Fruit fly (Drosophila melanogaster) whole organism, embryonic: ENCODE data around the gene Rad17.

Source experiments
- Antp ChIP-seq: fragments of 200-800 bp; sonication (Bioruptor generic); optimal IDR thresholded peaks from 3 replicates; lab custom pipeline; 2016; ENCODE audit warnings: missing biosample characterization, missing genetic modification characterization
- CG10147 ChIP-seq: fragments of 200-800 bp; sonication (Bioruptor generic); optimal IDR thresholded peaks from 2 replicates; lab custom pipeline; 2019; ENCODE audit warnings: missing biosample characterization, mild to moderate bottlenecking, missing genetic modification characterization, moderate library complexity
- CG12942 ChIP-seq: fragments of 200-800 bp; sonication (Bioruptor generic); optimal IDR thresholded peaks from 3 replicates; lab custom pipeline; 2016; ENCODE audit warnings: missing biosample characterization, missing genetic modification characterization
- CG14014 ChIP-seq: fragments of 200-800 bp; sonication (Bioruptor generic); IDR thresholded peaks from 2 replicates; pipeline ENCODE4 v1.3.6; 2022; ENCODE audit warnings: missing biosample characterization, missing genetic modification characterization
- CG14860 ChIP-seq: fragments of 200-800 bp; sonication (Bioruptor generic); IDR thresholded peaks from 3 replicates; pipeline ENCODE4 v1.3.6; 2022; ENCODE audit warnings: missing biosample characterization, missing genetic modification characterization; ENCODE audit not compliant: partially characterized antibody
- CG1647 ChIP-seq: fragments of 200-800 bp; sonication (Bioruptor generic); optimal IDR thresholded peaks from 3 replicates; lab custom pipeline; 2016; ENCODE audit warnings: missing biosample characterization, missing genetic modification characterization
- CG16813 ChIP-seq: fragments of 200-800 bp; sonication (Bioruptor generic); IDR thresholded peaks from 3 replicates; pipeline ENCODE4 v1.3.6; 2022; ENCODE audit warnings: missing biosample characterization, missing genetic modification characterization; ENCODE audit not compliant: partially characterized antibody
- CG16863 ChIP-seq: fragments of 200-800 bp; sonication (Bioruptor generic); optimal IDR thresholded peaks from 3 replicates; lab custom pipeline; 2016; ENCODE audit warnings: missing biosample characterization, missing genetic modification characterization
- CG17328 ChIP-seq: fragments of 200-800 bp; sonication (Bioruptor generic); IDR thresholded peaks from 2 replicates; pipeline ENCODE4 v1.3.6; 2022; ENCODE audit warnings: missing biosample characterization, missing genetic modification characterization
- CG17802 ChIP-seq: fragments of 200-800 bp; sonication (Bioruptor generic); optimal IDR thresholded peaks from 2 replicates; lab custom pipeline; 2018; ENCODE audit warnings: missing biosample characterization, mild to moderate bottlenecking, missing genetic modification characterization, moderate library complexity
- CG18764 ChIP-seq: fragments of 200-800 bp; sonication (Bioruptor generic); optimal IDR thresholded peaks from 3 replicates; lab custom pipeline; 2016; ENCODE audit warnings: missing biosample characterization, missing genetic modification characterization
- CG2120 ChIP-seq: fragments of 200-800 bp; sonication (Bioruptor generic); optimal IDR thresholded peaks from 3 replicates; lab custom pipeline; 2016; ENCODE audit warnings: missing biosample characterization, missing genetic modification characterization
- CG3995 ChIP-seq: fragments of 200-800 bp; sonication (Bioruptor generic); optimal IDR thresholded peaks from 3 replicates; lab custom pipeline; 2016; ENCODE audit warnings: missing biosample characterization, missing genetic modification characterization
- CG4424 ChIP-seq: fragments of 200-800 bp; sonication (Bioruptor generic); optimal IDR thresholded peaks from 3 replicates; lab custom pipeline; 2016; ENCODE audit warnings: missing biosample characterization, missing genetic modification characterization
- CG7786 ChIP-seq: fragments of 200-800 bp; sonication (Bioruptor generic); optimal IDR thresholded peaks from 2 replicates; lab custom pipeline; 2016; ENCODE audit warnings: missing biosample characterization, missing genetic modification characterization
- CG7839 ChIP-seq: fragments of 200-800 bp; sonication (Bioruptor generic); optimal IDR thresholded peaks from 3 replicates; lab custom pipeline; 2018; ENCODE audit warnings: missing biosample characterization, mild to moderate bottlenecking, missing genetic modification characterization, moderate library complexity
- CG8359 ChIP-seq: fragments of 200-800 bp; sonication (Bioruptor generic); optimal IDR thresholded peaks from 2 replicates; lab custom pipeline; 2017; ENCODE audit warnings: missing biosample characterization, mild to moderate bottlenecking, missing genetic modification characterization, borderline replicate concordance
- CG9437 ChIP-seq: fragments of 200-800 bp; sonication (Bioruptor generic); optimal IDR thresholded peaks from 2 replicates; lab custom pipeline; 2018; ENCODE audit warnings: missing biosample characterization, mild to moderate bottlenecking, missing genetic modification characterization
- D ChIP-seq, 2 experiments: fragments of 200-800 bp in 1 of 2; fragments of >200 bp in 1 of 2; sonication (Bioruptor generic) in 1 of 2; optimal IDR thresholded peaks; 2 replicates in 1 of 2; 3 replicates in 1 of 2; lab custom pipeline; 2017; ENCODE audit warnings: mild to moderate bottlenecking in 1 of 2, missing biosample characterization in 1 of 2, missing genetic modification characterization in 1 of 2, missing genetic modification reagents in 1 of 2
- D19B ChIP-seq: fragments of 200-800 bp; sonication (Bioruptor generic); optimal IDR thresholded peaks from 2 replicates; lab custom pipeline; 2017; ENCODE audit warnings: missing biosample characterization, mild to moderate bottlenecking, missing genetic modification characterization
- Drgx ChIP-seq: fragments of 200-800 bp; sonication (Bioruptor generic); IDR thresholded peaks from 2 replicates; pipeline ENCODE4 v1.3.6; 2022; ENCODE audit warnings: missing biosample characterization, missing genetic modification characterization
- Elba2 ChIP-seq: fragments of 200-800 bp; sonication (Bioruptor generic); optimal IDR thresholded peaks from 3 replicates; lab custom pipeline; 2016; ENCODE audit warnings: missing biosample characterization, missing genetic modification characterization
- HLH4C ChIP-seq: fragments of 200-800 bp; sonication (Bioruptor generic); IDR thresholded peaks from 3 replicates; pipeline ENCODE4 v1.3.6; 2022; ENCODE audit warnings: missing biosample characterization, missing genetic modification characterization; ENCODE audit not compliant: partially characterized antibody
- Hmr ChIP-seq: fragments of 200-800 bp; sonication (Bioruptor generic); optimal IDR thresholded peaks from 3 replicates; lab custom pipeline; 2017; ENCODE audit warnings: mild to moderate bottlenecking, missing biosample characterization, missing genetic modification reagents, missing genetic modification characterization
- Med ChIP-seq: fragments of 200-800 bp; sonication (Bioruptor generic); peaks from one replicate; lab custom pipeline; 2016; ENCODE audit warnings: missing biosample characterization, missing genetic modification characterization, mild to moderate bottlenecking, inconsistent platforms, moderate library complexity
- Nf-YA ChIP-seq: fragments of 200-800 bp; sonication (Bioruptor generic); IDR thresholded peaks from 2 replicates; pipeline ENCODE4 v1.3.6; 2022; ENCODE audit warnings: missing biosample characterization, missing genetic modification characterization
- Nf-YB ChIP-seq: fragments of 200-800 bp; sonication (Bioruptor generic); optimal IDR thresholded peaks from 3 replicates; lab custom pipeline; 2019; ENCODE audit warnings: missing biosample characterization, mild to moderate bottlenecking, missing genetic modification characterization, moderate library complexity
- Nf-YC ChIP-seq: fragments of 200-800 bp; optimal IDR thresholded peaks from 3 replicates; lab custom pipeline; 2019; ENCODE audit warnings: missing biosample characterization, mild to moderate bottlenecking, missing genetic modification characterization, moderate library complexity
- Pdp1 ChIP-seq, 2 experiments: fragments of 200-800 bp; sonication (Bioruptor generic); optimal IDR thresholded peaks; 3 replicates each; lab custom pipeline; 2016; ENCODE audit warnings: missing biosample characterization in 2 of 2, missing genetic modification characterization in 2 of 2, mild to moderate bottlenecking in 1 of 2, moderate library complexity in 1 of 2
- Scr ChIP-seq: fragments of 200-800 bp; sonication (Bioruptor generic); IDR thresholded peaks from 2 replicates; pipeline ENCODE4 v1.3.6; 2022; ENCODE audit warnings: missing biosample characterization, missing genetic modification characterization; ENCODE audit not compliant: partially characterized antibody
- chinmo ChIP-seq: fragments of 200-800 bp; sonication (Bioruptor generic); IDR thresholded peaks from 4 replicates; pipeline ENCODE4 v1.3.6; 2022; ENCODE audit warnings: missing biosample characterization, missing genetic modification characterization; ENCODE audit not compliant: partially characterized antibody
- grn ChIP-seq: fragments of 200-800 bp; sonication (Bioruptor generic); optimal IDR thresholded peaks from 3 replicates; lab custom pipeline; 2017; ENCODE audit warnings: missing biosample characterization, missing genetic modification characterization
- gsb-n ChIP-seq: fragments of 200-800 bp; sonication (Bioruptor generic); optimal IDR thresholded peaks from 3 replicates; lab custom pipeline; 2018; ENCODE audit warnings: missing biosample characterization, mild to moderate bottlenecking, missing genetic modification characterization
- hb ChIP-seq: fragments of 200-800 bp; sonication (Bioruptor generic); IDR thresholded peaks from 3 replicates; pipeline ENCODE4 v1.3.6; 2022; ENCODE audit warnings: missing biosample characterization, missing genetic modification characterization; ENCODE audit not compliant: partially characterized antibody
- insv ChIP-seq, 2 experiments: fragments of 200-800 bp; sonication (Bioruptor generic); optimal IDR thresholded peaks; 3 replicates each; lab custom pipeline; 2016 to 2018; ENCODE audit warnings: missing biosample characterization in 2 of 2, missing genetic modification characterization in 2 of 2
- mld ChIP-seq: fragments of 200-800 bp; sonication (Bioruptor generic); IDR thresholded peaks from 3 replicates; pipeline ENCODE4 v1.3.6; 2022; ENCODE audit warnings: missing biosample characterization, missing genetic modification characterization; ENCODE audit not compliant: partially characterized antibody
- nerfin-2 ChIP-seq: fragments of 200-800 bp; sonication (Bioruptor generic); IDR thresholded peaks from 2 replicates; pipeline ENCODE4 v1.3.6; 2022; ENCODE audit warnings: missing biosample characterization, missing genetic modification characterization; ENCODE audit not compliant: partially characterized antibody
- sima ChIP-seq: fragments of 200-800 bp; sonication (Bioruptor generic); optimal IDR thresholded peaks from 2 replicates; lab custom pipeline; 2016; ENCODE audit warnings: missing biosample characterization, missing genetic modification characterization
- tap ChIP-seq: fragments of 200-800 bp; optimal IDR thresholded peaks from 3 replicates; lab custom pipeline; 2019; ENCODE audit warnings: missing biosample characterization, mild to moderate bottlenecking, missing genetic modification characterization, moderate library complexity
- tna ChIP-seq: fragments of 200-800 bp; sonication (Bioruptor generic); IDR thresholded peaks from 2 replicates; pipeline ENCODE4 v1.3.6; 2022; ENCODE audit warnings: missing biosample characterization, missing genetic modification characterization; ENCODE audit not compliant: partially characterized antibody
- zen ChIP-seq: fragments of 200-800 bp; sonication (Bioruptor generic); optimal IDR thresholded peaks from 3 replicates; lab custom pipeline; 2018; ENCODE audit warnings: missing biosample characterization, mild to moderate bottlenecking, missing genetic modification characterization, moderate library complexity
- zfh2 ChIP-seq: fragments of 200-800 bp; sonication (Bioruptor generic); optimal IDR thresholded peaks from 2 replicates; lab custom pipeline; 2016; ENCODE audit warnings: missing biosample characterization, missing genetic modification characterization

Rad17 gene

DNA sequence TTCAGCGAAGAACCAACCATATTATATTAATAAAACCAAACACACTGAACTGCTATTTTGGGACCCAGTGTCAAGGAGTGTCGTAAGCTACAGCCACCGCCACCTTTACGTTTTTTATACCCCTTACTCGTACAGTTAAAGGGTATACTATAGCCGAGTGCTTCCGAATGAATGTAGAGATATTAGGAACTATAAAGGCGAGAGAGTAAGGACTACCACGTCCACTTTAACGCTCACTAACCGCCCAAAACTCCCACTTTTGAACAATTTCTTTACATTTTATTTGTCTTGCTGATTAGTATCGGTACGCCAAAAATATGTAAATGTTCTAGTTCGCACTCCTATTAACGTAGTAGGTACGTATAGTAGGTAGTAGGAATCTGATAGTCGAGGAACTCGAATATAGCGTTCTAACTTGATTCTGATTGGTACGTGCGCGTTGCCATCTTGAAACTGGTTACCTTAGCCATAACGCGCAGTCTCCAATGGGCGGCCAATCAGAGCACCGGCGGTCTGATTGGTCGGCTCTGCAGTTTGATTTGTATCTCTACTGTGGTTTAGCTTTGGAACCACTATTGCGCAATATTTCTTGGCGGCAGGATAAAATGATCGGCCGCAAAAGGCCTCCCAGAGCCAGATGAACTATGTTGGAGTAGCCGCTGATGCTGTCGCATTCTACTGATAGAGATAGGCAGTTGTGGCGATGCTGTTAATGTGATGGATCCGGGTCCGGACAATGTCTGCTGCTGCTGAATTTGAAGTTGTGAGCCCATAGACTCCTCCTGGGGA is 6.9 kb downstream of the Rad17 start:
- no peak for TF ChIP-seq CG1647 (GFP tag; lab: Kevin White, UChicago)
- no peak for TF ChIP-seq gsb-n
- peak; percentile 55; the same call in 1 of the 3 replicates for TF ChIP-seq CG16813 (GFP tag; lab: Robert Waterston, UW)
- TF ChIP-seq CG3995 (GFP tag; lab: Kevin White, UChicago), result peak; percentile 89
- TF ChIP-seq CG14014 (GFP tag; lab: Robert Waterston, UW), result 0 out of 2 replicates have a peak, but pooled peaks have one; percentile 7
- peak; percentile 39 for TF ChIP-seq CG7786 (GFP tag; lab: Kevin White, UChicago)
- peak; percentile 0 for TF ChIP-seq CG2120 (GFP tag; lab: Kevin White, UChicago)
- peak; percentile 85 for TF ChIP-seq Med
- peak; percentile 92 for TF ChIP-seq CG9437
- no peak for TF ChIP-seq CG16863 (GFP tag; lab: Kevin White, UChicago)
- 0 out of 2 replicates have a peak, but pooled peaks have one; percentile 11 for TF ChIP-seq Drgx (GFP tag; lab: Robert Waterston, UW)
- TF ChIP-seq mld, result 0 out of 3 replicates have a peak, but pooled peaks have one; percentile 18
- TF ChIP-seq Elba2, result peak; percentile 98
- TF ChIP-seq sima (GFP tag; lab: Kevin White, UChicago), result no peak
- TF ChIP-seq D (optimal IDR thresholded peaks at IDR 0.05; lab: Kevin White, UChicago), result peak; percentile 70
- TF ChIP-seq D (GFP tag; optimal IDR thresholded peaks at IDR 0.05; lab: Kevin White, UChicago), result no peak
- no peak for TF ChIP-seq CG17328
- peak; percentile 100 for TF ChIP-seq Nf-YC (tag; lab: Kevin White, UChicago)
- TF ChIP-seq Hmr (GFP tag; lab: Kevin White, UChicago), result peak; percentile 2
- peak; percentile 2 for TF ChIP-seq zfh2
- TF ChIP-seq Nf-YA, result peak; percentile 66
- TF ChIP-seq CG12942 (GFP tag; lab: Kevin White, UChicago), result no peak
- TF ChIP-seq D19B (GFP tag; lab: Kevin White, UChicago), result peak; percentile 90
- no peak for TF ChIP-seq CG4424
- peak; percentile 5 for TF ChIP-seq CG10147 (GFP tag; lab: Kevin White, UChicago)
- TF ChIP-seq CG18764 (GFP tag; lab: Kevin White, UChicago), result no peak
- peak; percentile 55 for TF ChIP-seq grn (GFP tag; lab: Kevin White, UChicago)
- TF ChIP-seq CG7839 (tag; lab: Kevin White, UChicago), result peak; percentile 24
- TF ChIP-seq Pdp1 (GFP tag; optimal IDR thresholded peaks at IDR 0.05; lab: Kevin White, UChicago), result peak in 1 of 2 experiments; percentile 70
- TF ChIP-seq hb, result peak; percentile 56; the same call in 1 of the 3 replicates
- peak; percentile 99 for TF ChIP-seq Nf-YB (GFP tag; lab: Kevin White, UChicago)
- TF ChIP-seq nerfin-2 (GFP tag; lab: Robert Waterston, UW), result no peak; the same call in 1 of the 2 replicates
- TF ChIP-seq Scr (GFP tag; lab: Robert Waterston, UW), result peak; percentile 7; the same call in 1 of the 2 replicates
- TF ChIP-seq tap (tag; lab: Kevin White, UChicago), result no peak
- no peak for TF ChIP-seq Antp (GFP tag; lab: Kevin White, UChicago)
- TF ChIP-seq CG8359 (GFP tag; lab: Kevin White, UChicago), result no peak
- TF ChIP-seq tna (GFP tag; lab: Robert Waterston, UW), result 0 out of 2 replicates have a peak, but pooled peaks have one; percentile 22
- TF ChIP-seq CG17802, result no peak
- TF ChIP-seq insv (GFP tag; optimal IDR thresholded peaks at IDR 0.05; lab: Kevin White, UChicago), result peak; percentile 97 to 100
- TF ChIP-seq zen, result peak; percentile 9
- TF ChIP-seq chinmo (GFP tag; lab: Robert Waterston, UW), result peak; percentile 69; the same call in 2 of the 4 replicates
- TF ChIP-seq CG14860 (GFP tag; lab: Robert Waterston, UW), result peak; percentile 43; the same call in 1 of the 3 replicates
- 0 out of 3 replicates have a peak, but pooled peaks have one; percentile 30 for TF ChIP-seq HLH4C (GFP tag; lab: Robert Waterston, UW)
